Worm (Caenorhabditis elegans): ENCODE data around the gene Y69A2AR.1.
"Not testable (repeated sequence)": the region's sequence is repeated elsewhere in the genome, so short reads cannot be mapped to it uniquely, and the experiment has no call there.

Y69A2AR.1 gene

ce11 chrIV:2674915-2675314 is 8.1 kb downstream of the Y69A2AR.1 start, which contains the start of gene gpx-4:
Gene gpx-4 (minus strand): TSS chrIV:2675015.
- TF ChIP-seq med-1 (GFP tag; optimal IDR thresholded peaks at IDR 0.05; ENCODE audit: insufficient read depth); ref-1 (GFP tag; conservative IDR thresholded peaks at IDR 0.05); cog-1 (tag; optimal IDR thresholded peaks at IDR 0.05): not testable (repeated sequence)

ce11 chrIV:2676281-2676680 is 9.4 kb downstream of the Y69A2AR.1 start, which contains the start of gene Y94H6A.3:
Gene Y94H6A.3 (plus strand): TSS chrIV:2676512.
- TF ChIP-seq ztf-23 (GFP tag; IDR thresholded peaks at IDR 0.05) (0 out of 2 replicates have a peak, but pooled peaks have one; percentile 54), tab-1 (GFP tag; IDR thresholded peaks at IDR 0.05) (no peak), ref-1 (GFP tag; conservative IDR thresholded peaks at IDR 0.05) (no peak), ztf-29 (GFP tag; IDR thresholded peaks at IDR 0.05) (no peak)

- TF ChIP-seq flt-1 (GFP tag; IDR thresholded peaks at IDR 0.05) (no peak), ref-1 (GFP tag; conservative IDR thresholded peaks at IDR 0.05) (no peak), cog-1 (tag; optimal IDR thresholded peaks at IDR 0.05) (no peak), T22C8.4 (GFP tag; IDR thresholded peaks at IDR 0.05) (no peak), tab-1 (GFP tag; IDR thresholded peaks at IDR 0.05) (no peak), ztf-29 (GFP tag; IDR thresholded peaks at IDR 0.05) (no peak), med-1 (GFP tag; optimal IDR thresholded peaks at IDR 0.05; ENCODE audit: insufficient read depth) (no peak), ztf-23 (GFP tag; IDR thresholded peaks at IDR 0.05) (no peak), klf-2 (GFP tag; conservative IDR thresholded peaks at IDR 0.05) (no peak)
Observed at ce11 chrIV:2677687-2678086, 10.8 kb downstream of the Y69A2AR.1 start.

- no peak for TF ChIP-seq ref-1 (GFP tag; conservative IDR thresholded peaks at IDR 0.05)
- no peak for TF ChIP-seq cog-1 (tag; optimal IDR thresholded peaks at IDR 0.05)
- TF ChIP-seq med-1 (GFP tag; optimal IDR thresholded peaks at IDR 0.05; ENCODE audit: insufficient read depth): no peak
- TF ChIP-seq tab-1 (GFP tag; IDR thresholded peaks at IDR 0.05): no peak
- TF ChIP-seq flt-1 (GFP tag; IDR thresholded peaks at IDR 0.05): no peak
Observed at ce11 chrIV:2678152-2678551, 11.3 kb downstream of the Y69A2AR.1 start.

ce11 chrIV:2680281-2680680 is 13.4 kb downstream of the Y69A2AR.1 start:
- no peak for TF ChIP-seq med-1 (GFP tag; optimal IDR thresholded peaks at IDR 0.05; ENCODE audit: insufficient read depth)
- peak; percentile 70 for TF ChIP-seq T22C8.4 (GFP tag; IDR thresholded peaks at IDR 0.05)

ce11 chrIV:2688716-2689307 is 22.0 kb downstream of the Y69A2AR.1 start, which contains the start of gene egrh-3:
Gene egrh-3 (minus strand): TSS chrIV:2688766.
- TF ChIP-seq flt-1 (GFP tag; IDR thresholded peaks at IDR 0.05): no peak
- no peak for TF ChIP-seq ztf-29 (GFP tag; IDR thresholded peaks at IDR 0.05)
- TF ChIP-seq cog-1 (tag; optimal IDR thresholded peaks at IDR 0.05): no peak

- TF ChIP-seq ref-1 (GFP tag; conservative IDR thresholded peaks at IDR 0.05) (no peak), klf-2 (GFP tag; conservative IDR thresholded peaks at IDR 0.05) (no peak), flt-1 (GFP tag; IDR thresholded peaks at IDR 0.05) (no peak)
Observed at ce11 chrIV:2703927-2704401, 37.1 kb downstream of the Y69A2AR.1 start, which contains the start of gene Y94H6A.5. Gene Y94H6A.5 (minus strand): TSS chrIV:2703977.

- TF ChIP-seq ref-1 (GFP tag; conservative IDR thresholded peaks at IDR 0.05) (no peak), med-1 (GFP tag; optimal IDR thresholded peaks at IDR 0.05; ENCODE audit: insufficient read depth) (no peak), tab-1 (GFP tag; IDR thresholded peaks at IDR 0.05) (no peak), ztf-29 (GFP tag; IDR thresholded peaks at IDR 0.05) (no peak), flt-1 (GFP tag; IDR thresholded peaks at IDR 0.05) (no peak), ztf-23 (GFP tag; IDR thresholded peaks at IDR 0.05) (no peak), T22C8.4 (GFP tag; IDR thresholded peaks at IDR 0.05) (no peak), cog-1 (tag; optimal IDR thresholded peaks at IDR 0.05) (no peak), klf-2 (GFP tag; conservative IDR thresholded peaks at IDR 0.05) (no peak)
Observed at ce11 chrIV:2705675-2706074, 38.8 kb downstream of the Y69A2AR.1 start.

ce11 chrIV:2707012-2707411 is 40.2 kb downstream of the Y69A2AR.1 start, which contains the start of gene ubc-8:
Gene ubc-8 (minus strand): TSS chrIV:2707238.
- TF ChIP-seq T22C8.4 (GFP tag; IDR thresholded peaks at IDR 0.05) (0 out of 2 replicates have a peak, but pooled peaks have one; percentile 40), ztf-29 (GFP tag; IDR thresholded peaks at IDR 0.05) (no peak)

ce11 chrIV:2708329-2708965 is 41.6 kb downstream of the Y69A2AR.1 start:
- TF ChIP-seq T22C8.4 (GFP tag; IDR thresholded peaks at IDR 0.05) (no peak), flt-1 (GFP tag; IDR thresholded peaks at IDR 0.05) (peak; percentile 45; the same call in 1 of the 2 replicates), ztf-29 (GFP tag; IDR thresholded peaks at IDR 0.05) (no peak), med-1 (GFP tag; optimal IDR thresholded peaks at IDR 0.05; ENCODE audit: insufficient read depth) (no peak), ref-1 (GFP tag; conservative IDR thresholded peaks at IDR 0.05) (no peak), klf-2 (GFP tag; conservative IDR thresholded peaks at IDR 0.05) (no peak), ztf-23 (GFP tag; IDR thresholded peaks at IDR 0.05) (no peak), tab-1 (GFP tag; IDR thresholded peaks at IDR 0.05) (no peak)

All from whole organism, midembryonic.